Fruit fly (Drosophila melanogaster) S2 (cell line): ENCODE results near the gene BckdhA.

Experiments used
- CG8478 ChIP-seq: fragments of >200 bp; optimal IDR thresholded peaks from 2 replicates; lab custom pipeline; 2018
- CTCF ChIP-seq, 2 experiments: fragments of >200 bp; optimal IDR thresholded peaks; 2 replicates each; lab custom pipeline; 2018

DNA sequence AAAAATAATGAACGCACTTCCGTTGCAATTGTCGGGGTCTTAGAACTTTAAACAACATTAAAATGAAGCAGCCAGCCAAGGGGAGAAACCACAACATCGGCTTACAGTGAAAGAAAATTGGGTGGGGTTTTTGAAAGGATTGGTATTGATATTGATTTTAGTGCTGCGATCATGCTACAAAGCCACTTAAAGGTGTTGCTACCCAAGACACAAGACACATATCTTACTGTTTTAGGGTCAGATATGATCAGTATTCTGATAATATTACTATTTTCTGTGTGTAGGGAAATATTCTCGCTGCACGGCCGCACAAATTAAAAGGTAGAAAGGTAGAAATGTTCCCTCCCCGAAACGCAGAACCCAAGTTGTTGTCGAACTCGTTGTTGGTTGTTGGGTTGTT, 49.5 kb downstream of the BckdhA start:
- no peak for TF ChIP-seq CTCF (optimal IDR thresholded peaks at IDR 0.05; lab: Kevin White, UChicago)
- TF ChIP-seq CG8478 (lab: Kevin White, UChicago), result no peak
